Fruit fly (Drosophila melanogaster): ENCODE results near the gene ERR.
A peak's percentile ranks its signal among the peaks of the same experiment; 100 is the strongest.

The ERR gene

DNA sequence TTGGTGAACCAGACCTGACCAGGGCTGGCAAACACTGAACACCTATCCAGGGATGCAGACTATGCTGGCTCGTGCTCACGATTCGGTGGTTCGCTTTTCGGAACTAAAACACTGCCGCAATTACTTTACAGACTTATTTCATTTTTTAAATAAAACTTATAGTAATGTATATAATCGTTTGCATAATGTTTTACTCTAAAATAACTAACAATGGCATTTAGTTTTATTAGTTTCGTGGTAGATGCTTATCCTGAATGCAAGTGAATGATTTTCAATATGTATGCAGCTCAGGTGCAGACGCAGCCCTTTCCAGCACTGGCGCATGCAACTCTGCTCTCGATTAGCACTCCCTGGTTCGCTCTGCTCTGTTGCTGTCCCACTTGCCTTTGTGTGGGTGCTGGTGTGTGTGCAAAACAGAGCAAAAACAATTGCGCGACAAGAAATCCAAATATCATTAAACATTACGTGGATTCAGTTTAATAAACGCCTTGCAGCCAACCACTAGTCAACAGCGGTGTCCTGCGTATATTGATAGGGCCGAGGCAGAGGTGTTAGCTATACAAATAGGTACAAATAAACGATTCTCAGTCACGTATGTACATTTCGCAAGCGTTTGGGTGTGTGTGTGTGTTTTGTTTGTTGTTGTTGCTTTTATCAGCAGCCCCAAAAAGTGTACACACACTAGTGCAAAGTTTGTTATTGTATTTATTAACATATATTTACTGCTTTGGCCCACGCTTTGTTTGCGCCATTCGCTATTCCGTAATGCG, at the start of gene ERR, which contains the start of gene Atg18a:
Gene ERR (minus strand): TSS at position 45 of the 770 bp plus-strand sequence.
Gene Atg18a (plus strand): TSS at position 231 of the 770 bp plus-strand sequence.
- TF ChIP-seq CG6792 (GFP tag; optimal IDR thresholded peaks at IDR 0.05) (peak; percentile 80), Gug (GFP tag; IDR thresholded peaks at IDR 0.05) (peak; percentile 82), CG6163 (GFP tag; IDR thresholded peaks at IDR 0.05) (peak; percentile 85), Sox102F (GFP tag; optimal IDR thresholded peaks at IDR 0.05) (peak; percentile 81), Hr38 (GFP tag; optimal IDR thresholded peaks at IDR 0.05) (peak; percentile 60), topi (GFP tag; optimal IDR thresholded peaks at IDR 0.05) (peak; percentile 78), Eip75B (GFP tag; optimal IDR thresholded peaks at IDR 0.05) (peak; percentile 86), pdm3 (GFP tag; optimal IDR thresholded peaks at IDR 0.05) (no peak), CG11294 (GFP tag; IDR thresholded peaks at IDR 0.05) (peak; percentile 76; the same call in 1 of the 2 replicates), vri (GFP tag; optimal IDR thresholded peaks at IDR 0.05) (peak; percentile 68), CG8319 (GFP tag; optimal IDR thresholded peaks at IDR 0.05) (peak; percentile 82), spab (GFP tag; optimal IDR thresholded peaks at IDR 0.05) (no peak), dsx (GFP tag; optimal IDR thresholded peaks at IDR 0.05; ENCODE audit: poor library complexity, severe bottlenecking) (peak; percentile 65), fd85E (GFP tag; optimal IDR thresholded peaks at IDR 0.05) (peak; percentile 67), CG9139 (GFP tag; optimal IDR thresholded peaks at IDR 0.05) (no peak), salr (GFP tag; optimal IDR thresholded peaks at IDR 0.05) (peak in 1 of 2 experiments; percentile 60), CG31627 (GFP tag; optimal IDR thresholded peaks at IDR 0.05) (peak; percentile 95), Sox15 (GFP tag; optimal IDR thresholded peaks at IDR 0.05) (peak; percentile 90), CG3032 (tag; optimal IDR thresholded peaks at IDR 0.05) (peak; percentile 90), ss (GFP tag; optimal IDR thresholded peaks at IDR 0.05) (peak in 1 of 2 experiments; percentile 67), CG10669 (GFP tag; optimal IDR thresholded peaks at IDR 0.05) (no peak), fd59A (GFP tag; optimal IDR thresholded peaks at IDR 0.05) (peak; percentile 71), OdsH (GFP tag; optimal IDR thresholded peaks at IDR 0.05) (peak; percentile 89), CG11762 (GFP tag; optimal IDR thresholded peaks at IDR 0.05; ENCODE audit: insufficient read depth) (peak; percentile 61), CG6808 (GFP tag; optimal IDR thresholded peaks at IDR 0.05) (peak; percentile 58), CG1621 (tag; optimal IDR thresholded peaks at IDR 0.05) (peak; percentile 12), CG15336 (GFP tag; IDR thresholded peaks at IDR 0.05) (peak; percentile 63), CG7368 (GFP tag; optimal IDR thresholded peaks at IDR 0.05) (peak; percentile 75), acj6 (GFP tag; optimal IDR thresholded peaks at IDR 0.05) (peak; percentile 89), CG34406 (GFP tag; optimal IDR thresholded peaks at IDR 0.05) (peak; percentile 82), dac (GFP tag; optimal IDR thresholded peaks at IDR 0.05) (peak; percentile 73), CG16779 (tag; optimal IDR thresholded peaks at IDR 0.05) (no peak), Met (GFP tag; optimal IDR thresholded peaks at IDR 0.05) (peak; percentile 88), eg (GFP tag; IDR thresholded peaks at IDR 0.05) (peak; percentile 91), achi (GFP tag; optimal IDR thresholded peaks at IDR 0.05) (peak; percentile 82), CG8119 (GFP tag; IDR thresholded peaks at IDR 0.05) (peak; percentile 75), cyc (GFP tag; optimal IDR thresholded peaks at IDR 0.05) (peak; percentile 91), Ets96B (tag; optimal IDR thresholded peaks at IDR 0.05) (peak; percentile 75), Hr4 (GFP tag; optimal IDR thresholded peaks at IDR 0.05) (peak; percentile 90), CG11902 (GFP tag; optimal IDR thresholded peaks at IDR 0.05) (peak; percentile 91), fkh (GFP tag; optimal IDR thresholded peaks at IDR 0.05) (peak; percentile 63), CG6854 (GFP tag; optimal IDR thresholded peaks at IDR 0.05) (peak; percentile 20), Sox14 (GFP tag; optimal IDR thresholded peaks at IDR 0.05) (peak; percentile 93), CG8632 (GFP tag; optimal IDR thresholded peaks at IDR 0.05) (peak; percentile 70), CG10631 (GFP tag; optimal IDR thresholded peaks at IDR 0.05) (peak; percentile 93), Hr39 (GFP tag; optimal IDR thresholded peaks at IDR 0.05) (peak; percentile 94), CG6276 (GFP tag; optimal IDR thresholded peaks at IDR 0.05) (no peak), Blimp-1 (GFP tag; optimal IDR thresholded peaks at IDR 0.05) (peak; percentile 51), Smox (GFP tag; optimal IDR thresholded peaks at IDR 0.05) (no peak), Eip78C (GFP tag) (peak; percentile 85)
